Worm (Caenorhabditis elegans): Measurements from ENCODE around the gene phat-5.

Gene phat-5

ce11 chrV:4129604-4130003 is 7.3 kb upstream of the phat-5 start, which contains the start of gene phat-4:
Gene phat-4 (plus strand): TSS chrV:4129904.
- no peak for TF ChIP-seq scrt-1 (GFP tag; IDR thresholded peaks at IDR 0.05)
- TF ChIP-seq B0310.2 (tag; optimal IDR thresholded peaks at IDR 0.05): no peak
- TF ChIP-seq tbx-11 (GFP tag; IDR thresholded peaks at IDR 0.05): no peak
- no peak for TF ChIP-seq ets-7 (tag; optimal IDR thresholded peaks at IDR 0.05)
- no peak for TF ChIP-seq flt-1 (GFP tag; IDR thresholded peaks at IDR 0.05)
- no peak for TF ChIP-seq sea-1 (GFP tag; conservative IDR thresholded peaks at IDR 0.05)
- TF ChIP-seq tbx-37 (GFP tag; conservative IDR thresholded peaks at IDR 0.05): no peak
- no peak for TF ChIP-seq pes-1 (GFP tag; IDR thresholded peaks at IDR 0.05)
- no peak for TF ChIP-seq F13C5.2 (tag; optimal IDR thresholded peaks at IDR 0.05)
- no peak for TF ChIP-seq ceh-36 (tag; optimal IDR thresholded peaks at IDR 0.05)
- TF ChIP-seq aly-1 (tag; optimal IDR thresholded peaks at IDR 0.05): no peak
- TF ChIP-seq ama-1 (optimal IDR thresholded peaks at IDR 0.05): no peak
- no peak for TF ChIP-seq ceh-13 (GFP tag; optimal IDR thresholded peaks at IDR 0.05)
- TF ChIP-seq hmg-4 (GFP tag; optimal IDR thresholded peaks at IDR 0.05): no peak
- TF ChIP-seq hnd-1 (tag; optimal IDR thresholded peaks at IDR 0.05): no peak
- no peak for TF ChIP-seq tra-4 (tag; optimal IDR thresholded peaks at IDR 0.05)
- no peak for TF ChIP-seq hmbx-1 (tag; optimal IDR thresholded peaks at IDR 0.05)

ce11 chrV:4127435-4127834 is 5.1 kb upstream of the phat-5 start, which contains the start of gene T05B4.13:
Gene T05B4.13 (minus strand): TSS chrV:4127535.
- TF ChIP-seq ceh-36 (tag; optimal IDR thresholded peaks at IDR 0.05) (no peak), F13C5.2 (tag; optimal IDR thresholded peaks at IDR 0.05) (no peak), B0310.2 (tag; optimal IDR thresholded peaks at IDR 0.05) (no peak), tbx-11 (GFP tag; IDR thresholded peaks at IDR 0.05) (no peak), hmg-4 (GFP tag; optimal IDR thresholded peaks at IDR 0.05) (no peak), tbx-37 (GFP tag; conservative IDR thresholded peaks at IDR 0.05) (no peak)

- no peak for TF ChIP-seq tbx-11 (GFP tag; IDR thresholded peaks at IDR 0.05)
- TF ChIP-seq hmg-4 (GFP tag; optimal IDR thresholded peaks at IDR 0.05): no peak
- TF ChIP-seq scrt-1 (GFP tag; IDR thresholded peaks at IDR 0.05): no peak
- TF ChIP-seq pes-1 (GFP tag; IDR thresholded peaks at IDR 0.05): no peak
- TF ChIP-seq B0310.2 (tag; optimal IDR thresholded peaks at IDR 0.05): no peak
- TF ChIP-seq hmbx-1 (tag; optimal IDR thresholded peaks at IDR 0.05): no peak
- no peak for TF ChIP-seq F13C5.2 (tag; optimal IDR thresholded peaks at IDR 0.05)
Observed at ce11 chrV:4125552-4126084, 3.3 kb upstream of the phat-5 start, which contains the start of gene T05B4.12. Gene T05B4.12 (minus strand): TSS chrV:4126034.

- TF ChIP-seq hmg-4 (GFP tag; optimal IDR thresholded peaks at IDR 0.05) (no peak), ceh-36 (tag; optimal IDR thresholded peaks at IDR 0.05) (no peak), ets-7 (tag; optimal IDR thresholded peaks at IDR 0.05) (no peak), F13C5.2 (tag; optimal IDR thresholded peaks at IDR 0.05) (no peak), tra-4 (tag; optimal IDR thresholded peaks at IDR 0.05) (no peak), B0310.2 (tag; optimal IDR thresholded peaks at IDR 0.05) (no peak), sea-1 (GFP tag; conservative IDR thresholded peaks at IDR 0.05) (no peak), aly-1 (tag; optimal IDR thresholded peaks at IDR 0.05) (no peak), scrt-1 (GFP tag; IDR thresholded peaks at IDR 0.05) (no peak), hmbx-1 (tag; optimal IDR thresholded peaks at IDR 0.05) (no peak), tbx-37 (GFP tag; conservative IDR thresholded peaks at IDR 0.05) (no peak), hnd-1 (tag; optimal IDR thresholded peaks at IDR 0.05) (no peak), ceh-13 (GFP tag; optimal IDR thresholded peaks at IDR 0.05) (no peak), flt-1 (GFP tag; IDR thresholded peaks at IDR 0.05) (no peak), pes-1 (GFP tag; IDR thresholded peaks at IDR 0.05) (no peak), tbx-11 (GFP tag; IDR thresholded peaks at IDR 0.05) (no peak), ama-1 (optimal IDR thresholded peaks at IDR 0.05) (no peak)
Observed at ce11 chrV:4120629-4121028, 1.7 kb downstream of the phat-5 start, which contains the start of gene T05B4.10. Gene T05B4.10 (minus strand): TSS chrV:4120729.

- TF ChIP-seq tbx-11 (GFP tag; IDR thresholded peaks at IDR 0.05) (no peak), hmbx-1 (tag; optimal IDR thresholded peaks at IDR 0.05) (no peak)
Observed at ce11 chrV:4118332-4118731, 4.0 kb downstream of the phat-5 start, which contains the start of gene T05B4.9. Gene T05B4.9 (minus strand): TSS chrV:4118432.

- no peak for TF ChIP-seq ceh-36 (tag; optimal IDR thresholded peaks at IDR 0.05)
- TF ChIP-seq hnd-1 (tag; optimal IDR thresholded peaks at IDR 0.05): no peak
- no peak for TF ChIP-seq F13C5.2 (tag; optimal IDR thresholded peaks at IDR 0.05)
- no peak for TF ChIP-seq sea-1 (GFP tag; conservative IDR thresholded peaks at IDR 0.05)
- no peak for TF ChIP-seq tbx-11 (GFP tag; IDR thresholded peaks at IDR 0.05)
- no peak for TF ChIP-seq scrt-1 (GFP tag; IDR thresholded peaks at IDR 0.05)
- TF ChIP-seq ama-1 (optimal IDR thresholded peaks at IDR 0.05): no peak
- no peak for TF ChIP-seq tbx-37 (GFP tag; conservative IDR thresholded peaks at IDR 0.05)
- no peak for TF ChIP-seq ets-7 (tag; optimal IDR thresholded peaks at IDR 0.05)
- no peak for TF ChIP-seq ceh-13 (GFP tag; optimal IDR thresholded peaks at IDR 0.05)
- TF ChIP-seq pes-1 (GFP tag; IDR thresholded peaks at IDR 0.05): no peak
- no peak for TF ChIP-seq hmbx-1 (tag; optimal IDR thresholded peaks at IDR 0.05)
- no peak for TF ChIP-seq hmg-4 (GFP tag; optimal IDR thresholded peaks at IDR 0.05)
- TF ChIP-seq tra-4 (tag; optimal IDR thresholded peaks at IDR 0.05): no peak
- no peak for TF ChIP-seq flt-1 (GFP tag; IDR thresholded peaks at IDR 0.05)
- no peak for TF ChIP-seq aly-1 (tag; optimal IDR thresholded peaks at IDR 0.05)
- TF ChIP-seq B0310.2 (tag; optimal IDR thresholded peaks at IDR 0.05): no peak
Observed at ce11 chrV:4116071-4116470, 6.2 kb downstream of the phat-5 start, which contains the start of gene T05B4.8. Gene T05B4.8 (minus strand): TSS chrV:4116171.

ce11 chrV:4114627-4115026 is 7.7 kb downstream of the phat-5 start, which contains the start of gene srw-133:
Gene srw-133 (minus strand): TSS chrV:4114727.
- TF ChIP-seq sea-1 (GFP tag; conservative IDR thresholded peaks at IDR 0.05) (no peak), ama-1 (optimal IDR thresholded peaks at IDR 0.05) (no peak), aly-1 (tag; optimal IDR thresholded peaks at IDR 0.05) (no peak), scrt-1 (GFP tag; IDR thresholded peaks at IDR 0.05) (no peak), B0310.2 (tag; optimal IDR thresholded peaks at IDR 0.05) (no peak), ceh-13 (GFP tag; optimal IDR thresholded peaks at IDR 0.05) (no peak), ceh-36 (tag; optimal IDR thresholded peaks at IDR 0.05) (no peak), ets-7 (tag; optimal IDR thresholded peaks at IDR 0.05) (no peak), flt-1 (GFP tag; IDR thresholded peaks at IDR 0.05) (no peak), tbx-37 (GFP tag; conservative IDR thresholded peaks at IDR 0.05) (no peak), tbx-11 (GFP tag; IDR thresholded peaks at IDR 0.05) (no peak), hnd-1 (tag; optimal IDR thresholded peaks at IDR 0.05) (no peak), hmg-4 (GFP tag; optimal IDR thresholded peaks at IDR 0.05) (no peak), tra-4 (tag; optimal IDR thresholded peaks at IDR 0.05) (no peak)
